Fruit fly (Drosophila melanogaster): ENCODE data around the gene CG2975.

The CG2975 gene

dm6 chr2L:2878859-2879258 is 38.9 kb downstream of the CG2975 start, which contains the start of gene RabGGTb (continued):
- TF ChIP-seq Sox100B (GFP tag; optimal IDR thresholded peaks at IDR 0.05) (no peak), org-1 (GFP tag; optimal IDR thresholded peaks at IDR 0.05) (peak; percentile 26), CG8388 (GFP tag; optimal IDR thresholded peaks at IDR 0.05) (peak; percentile 33), CG15601 (tag; optimal IDR thresholded peaks at IDR 0.05) (no peak), p53 (GFP tag; optimal IDR thresholded peaks at IDR 0.05) (peak; percentile 7), Poxn (GFP tag; IDR thresholded peaks at IDR 0.05) (0 out of 2 replicates have a peak, but pooled peaks have one; percentile 13), CG17361 (GFP tag; IDR thresholded peaks at IDR 0.05) (no peak), mld (GFP tag; IDR thresholded peaks at IDR 0.05; ENCODE audit: partially characterized antibody) (no peak), sc (optimal IDR thresholded peaks at IDR 0.05) (no peak), sc (GFP tag; optimal IDR thresholded peaks at IDR 0.05) (no peak), CG6813 (GFP tag; optimal IDR thresholded peaks at IDR 0.05) (no peak), nmo (GFP tag; optimal IDR thresholded peaks at IDR 0.05) (peak; percentile 30), MBD-R2 (GFP tag; IDR thresholded peaks at IDR 0.05) (peak; percentile 98), CG2199 (GFP tag; IDR thresholded peaks at IDR 0.05) (no peak), E2f2 (GFP tag; IDR thresholded peaks at IDR 0.05) (peak; percentile 14; the same call in 1 of the 2 replicates), YL-1 (GFP tag; optimal IDR thresholded peaks at IDR 0.05) (no peak), lola (GFP tag; optimal IDR thresholded peaks at IDR 0.05) (peak in 1 of 3 experiments; percentile 12), CG17829 (tag; optimal IDR thresholded peaks at IDR 0.05) (peak; percentile 57), Optix (GFP tag; IDR thresholded peaks at IDR 0.05) (peak; percentile 59; the same call in 1 of the 3 replicates), CG17802 (tag; optimal IDR thresholded peaks at IDR 0.05) (peak; percentile 17), corto (GFP tag; optimal IDR thresholded peaks at IDR 0.05) (no peak), Jarid2 (GFP tag; optimal IDR thresholded peaks at IDR 0.05) (no peak), tin (GFP tag; optimal IDR thresholded peaks at IDR 0.05) (peak; percentile 39), CG7786 (GFP tag; optimal IDR thresholded peaks at IDR 0.05) (peak; percentile 57), CG8478 (optimal IDR thresholded peaks at IDR 0.05) (no peak), luna (GFP tag; optimal IDR thresholded peaks at IDR 0.05) (no peak), CG6854 (GFP tag; optimal IDR thresholded peaks at IDR 0.05) (peak; percentile 31), pfk (GFP tag; optimal IDR thresholded peaks at IDR 0.05) (no peak), CG14014 (GFP tag; IDR thresholded peaks at IDR 0.05) (peak; percentile 77), sr (GFP tag; IDR thresholded peaks at IDR 0.05) (peak; percentile 41; the same call in 2 of the 3 replicates), Fer3 (tag; optimal IDR thresholded peaks at IDR 0.05) (peak; percentile 26), tap (tag; optimal IDR thresholded peaks at IDR 0.05) (peak; percentile 32), CG9609 (GFP tag; optimal IDR thresholded peaks at IDR 0.05) (peak; percentile 5), bab2 (GFP tag; optimal IDR thresholded peaks at IDR 0.05) (peak; percentile 66), usp (GFP tag; optimal IDR thresholded peaks at IDR 0.05) (no peak), Oli (tag; optimal IDR thresholded peaks at IDR 0.05) (peak; percentile 36), CG8290 (GFP tag; optimal IDR thresholded peaks at IDR 0.05) (no peak), CG8290 (tag; optimal IDR thresholded peaks at IDR 0.05) (peak in 1 of 2 experiments; percentile 84), Vsx1 (GFP tag; optimal IDR thresholded peaks at IDR 0.05) (peak; percentile 51), psq (GFP tag; optimal IDR thresholded peaks at IDR 0.05) (no peak), yki (optimal IDR thresholded peaks at IDR 0.05) (no peak), vfl (GFP tag; optimal IDR thresholded peaks at IDR 0.05) (no peak), slou (GFP tag; optimal IDR thresholded peaks at IDR 0.05) (no peak), CG3163 (GFP tag; optimal IDR thresholded peaks at IDR 0.05) (peak; percentile 20), CG3407 (GFP tag; optimal IDR thresholded peaks at IDR 0.05) (no peak), Dfd (GFP tag; optimal IDR thresholded peaks at IDR 0.05) (no peak), CG14667 (GFP tag; IDR thresholded peaks at IDR 0.05) (peak; percentile 51), cas (GFP tag; IDR thresholded peaks at IDR 0.05) (peak; percentile 57; the same call in 1 of the 2 replicates), CG3065 (GFP tag; optimal IDR thresholded peaks at IDR 0.05) (no peak), CG13123 (GFP tag; optimal IDR thresholded peaks at IDR 0.05) (no peak), CG12744 (GFP tag; optimal IDR thresholded peaks at IDR 0.05) (no peak), lab (GFP tag; optimal IDR thresholded peaks at IDR 0.05) (peak; percentile 72), Hey (tag; optimal IDR thresholded peaks at IDR 0.05) (no peak)

Data from whole organism, embryonic.